Fruit fly (Drosophila melanogaster) whole organism, embryonic: ENCODE data around the gene beat-VI.
A peak's percentile ranks its signal among the peaks of the same experiment; 100 is the strongest.

Experiments
- Abd-B ChIP-seq: fragments of 200-800 bp; sonication (Bioruptor generic); optimal IDR thresholded peaks from 2 replicates; lab custom pipeline; 2018; ENCODE audit warnings: missing biosample characterization, mild to moderate bottlenecking, missing genetic modification characterization, moderate library complexity
- Awh ChIP-seq: fragments of 200-800 bp; sonication (Bioruptor generic); IDR thresholded peaks from 2 replicates; pipeline ENCODE4, ENCODE4 v1.3.6; 2022; ENCODE audit warnings: missing biosample characterization, missing genetic modification characterization
- CG1024 ChIP-seq: fragments of 200-800 bp; sonication (Bioruptor generic); IDR thresholded peaks from 2 replicates; pipeline ENCODE4 v1.3.6; 2022; ENCODE audit warnings: missing biosample characterization, missing genetic modification characterization
- CG10431 ChIP-seq: fragments of 200-800 bp; sonication (Bioruptor generic); optimal IDR thresholded peaks from 3 replicates; lab custom pipeline; 2018; ENCODE audit warnings: missing biosample characterization, mild to moderate bottlenecking, missing genetic modification characterization
- CG10462 ChIP-seq: fragments of 200-800 bp; sonication (Bioruptor generic); optimal IDR thresholded peaks from 2 replicates; lab custom pipeline; 2016; ENCODE audit warnings: missing biosample characterization, missing genetic modification characterization
- CG11085 ChIP-seq: fragments of 200-800 bp; sonication (Bioruptor generic); IDR thresholded peaks from 2 replicates; pipeline ENCODE4 v1.3.6; 2022; ENCODE audit warnings: missing biosample characterization, missing genetic modification characterization
- CG18599 ChIP-seq: fragments of 200-800 bp; sonication (Bioruptor generic); optimal IDR thresholded peaks from 3 replicates; lab custom pipeline; 2017; ENCODE audit warnings: missing biosample characterization, missing genetic modification characterization, mild to moderate bottlenecking, moderate library complexity, missing genetic modification reagents
- CG18619 ChIP-seq: fragments of 200-800 bp; sonication (Bioruptor generic); optimal IDR thresholded peaks from 3 replicates; lab custom pipeline; 2017; ENCODE audit warnings: missing biosample characterization, mild to moderate bottlenecking, missing genetic modification characterization
- CG2875 ChIP-seq: fragments of 200-800 bp; sonication (Bioruptor generic); optimal IDR thresholded peaks from 2 replicates; lab custom pipeline; 2017; ENCODE audit warnings: missing biosample characterization, mild to moderate bottlenecking, missing genetic modification characterization, missing genetic modification reagents
- CG30431 ChIP-seq: fragments of 200-800 bp; sonication (Bioruptor generic); optimal IDR thresholded peaks from 2 replicates; lab custom pipeline; 2017; ENCODE audit warnings: missing biosample characterization, missing genetic modification characterization
- CG3163 ChIP-seq: fragments of 200-800 bp; sonication (Bioruptor generic); optimal IDR thresholded peaks from 3 replicates; lab custom pipeline; 2016; ENCODE audit warnings: missing biosample characterization, missing genetic modification characterization
- CG33213 ChIP-seq: fragments of 200-800 bp; sonication (Bioruptor generic); optimal IDR thresholded peaks from 3 replicates; lab custom pipeline; 2016; ENCODE audit warnings: missing biosample characterization, missing genetic modification characterization
- CG3407 ChIP-seq: fragments of 200-800 bp; sonication (Bioruptor generic); optimal IDR thresholded peaks from 2 replicates; lab custom pipeline; 2018; ENCODE audit warnings: missing biosample characterization, mild to moderate bottlenecking, missing genetic modification characterization
- CG34422 ChIP-seq: fragments of 200-800 bp; sonication (Bioruptor generic); IDR thresholded peaks from 3 replicates; pipeline ENCODE4 v1.3.6; 2022; ENCODE audit warnings: missing biosample characterization, missing genetic modification characterization
- CG4282 ChIP-seq: fragments of 200-800 bp; sonication (Bioruptor generic); optimal IDR thresholded peaks from 2 replicates; lab custom pipeline; 2016; ENCODE audit warnings: missing biosample characterization, missing genetic modification characterization
- CG4360 ChIP-seq: fragments of 200-800 bp; sonication (Bioruptor generic); IDR thresholded peaks from 2 replicates; pipeline ENCODE4 v1.3.6; 2022; ENCODE audit warnings: missing biosample characterization, missing genetic modification characterization
- CG43689 ChIP-seq: fragments of 200-800 bp; sonication (Bioruptor generic); IDR thresholded peaks from 2 replicates; pipeline ENCODE4 v1.3.6; 2022; ENCODE audit warnings: missing biosample characterization, missing genetic modification characterization
- CG4820 ChIP-seq: fragments of 200-800 bp; sonication (Bioruptor generic); optimal IDR thresholded peaks from 3 replicates; lab custom pipeline; 2016; ENCODE audit warnings: missing biosample characterization, missing genetic modification characterization
- CG5245 ChIP-seq: fragments of 200-800 bp; sonication (Bioruptor generic); optimal IDR thresholded peaks from 3 replicates; lab custom pipeline; 2016; ENCODE audit warnings: missing biosample characterization, missing genetic modification characterization
- CG6765 ChIP-seq: fragments of 200-800 bp; sonication (Bioruptor generic); optimal IDR thresholded peaks from 3 replicates; lab custom pipeline; 2017; ENCODE audit warnings: missing biosample characterization, mild to moderate bottlenecking, missing genetic modification characterization
- CG7372 ChIP-seq: fragments of 200-800 bp; sonication (Bioruptor generic); IDR thresholded peaks from 2 replicates; pipeline ENCODE4 v1.3.6; 2022; ENCODE audit warnings: missing biosample characterization, missing genetic modification characterization
- CG8089 ChIP-seq: fragments of 200-800 bp; sonication (Bioruptor generic); optimal IDR thresholded peaks from 3 replicates; lab custom pipeline; 2016; ENCODE audit warnings: missing biosample characterization, missing genetic modification characterization
- CG9437 ChIP-seq: fragments of 200-800 bp; sonication (Bioruptor generic); optimal IDR thresholded peaks from 2 replicates; lab custom pipeline; 2018; ENCODE audit warnings: missing biosample characterization, mild to moderate bottlenecking, missing genetic modification characterization
- CTCF ChIP-seq: fragments of 200-800 bp; sonication (Bioruptor generic); optimal IDR thresholded peaks from 2 replicates; lab custom pipeline; 2017; ENCODE audit warnings: missing biosample characterization, mild to moderate bottlenecking, missing genetic modification characterization, moderate library complexity
- CrebB ChIP-seq: fragments of 200-800 bp; sonication (Bioruptor generic); optimal IDR thresholded peaks from 3 replicates; lab custom pipeline; 2018; ENCODE audit warnings: missing biosample characterization, mild to moderate bottlenecking, missing genetic modification characterization
- Dad ChIP-seq: fragments of 200-800 bp; sonication (Bioruptor generic); optimal IDR thresholded peaks from 3 replicates; lab custom pipeline; 2016; ENCODE audit warnings: missing biosample characterization, missing genetic modification characterization
- Dfd ChIP-seq, 2 experiments: fragments of >200 bp; optimal IDR thresholded peaks; 2 replicates each; lab custom pipeline; 2017; ENCODE audit warnings: missing biosample characterization in 2 of 2, missing genetic modification characterization in 2 of 2
- Dp ChIP-seq: fragments of 200-800 bp; sonication (Bioruptor generic); optimal IDR thresholded peaks from 2 replicates; lab custom pipeline; 2018; ENCODE audit warnings: missing biosample characterization, mild to moderate bottlenecking, missing genetic modification characterization, moderate library complexity
- H15 ChIP-seq: fragments of 200-800 bp; sonication (Bioruptor generic); IDR thresholded peaks from 3 replicates; pipeline ENCODE4 v1.3.6; 2022; ENCODE audit warnings: missing biosample characterization, missing genetic modification characterization
- HLH3B ChIP-seq: fragments of 200-800 bp; sonication (Bioruptor generic); IDR thresholded peaks from 2 replicates; pipeline ENCODE4 v1.3.6; 2022; ENCODE audit warnings: missing biosample characterization, missing genetic modification characterization
- Hmr ChIP-seq: fragments of 200-800 bp; sonication (Bioruptor generic); optimal IDR thresholded peaks from 3 replicates; lab custom pipeline; 2017; ENCODE audit warnings: mild to moderate bottlenecking, missing biosample characterization, missing genetic modification reagents, missing genetic modification characterization
- Nf-YB ChIP-seq: fragments of 200-800 bp; sonication (Bioruptor generic); optimal IDR thresholded peaks from 3 replicates; lab custom pipeline; 2019; ENCODE audit warnings: missing biosample characterization, mild to moderate bottlenecking, missing genetic modification characterization, moderate library complexity
- Poxn ChIP-seq: fragments of 200-800 bp; sonication (Bioruptor generic); IDR thresholded peaks from 2 replicates; pipeline ENCODE4 v1.3.6; 2022; ENCODE audit warnings: missing biosample characterization, missing genetic modification characterization
- Ptx1 ChIP-seq: fragments of 200-800 bp; sonication (Bioruptor generic); IDR thresholded peaks from 2 replicates; pipeline ENCODE4 v1.3.6; 2022; ENCODE audit warnings: missing biosample characterization, missing genetic modification characterization
- Rx ChIP-seq: fragments of 200-800 bp; sonication (Bioruptor generic); IDR thresholded peaks from 2 replicates; pipeline ENCODE4 v1.3.6; 2022; ENCODE audit warnings: missing biosample characterization, missing genetic modification characterization
- ab ChIP-seq: fragments of 200-800 bp; sonication (Bioruptor generic); optimal IDR thresholded peaks from 2 replicates; lab custom pipeline; 2016; ENCODE audit warnings: missing biosample characterization, missing genetic modification characterization
- ap ChIP-seq: fragments of 200-800 bp; sonication (Bioruptor generic); IDR thresholded peaks from 2 replicates; pipeline ENCODE4 v1.3.6; 2022; ENCODE audit warnings: missing biosample characterization, missing genetic modification characterization
- ato ChIP-seq: fragments of 200-800 bp; sonication (Bioruptor generic); IDR thresholded peaks from 2 replicates; pipeline ENCODE4 v1.3.6; 2022; ENCODE audit warnings: missing biosample characterization, missing genetic modification characterization; ENCODE audit not compliant: partially characterized antibody
- br ChIP-seq: fragments of >200 bp; optimal IDR thresholded peaks from 2 replicates; lab custom pipeline; 2017
- emc ChIP-seq: fragments of 200-800 bp; sonication (Bioruptor generic); optimal IDR thresholded peaks from 2 replicates; lab custom pipeline; 2016; ENCODE audit warnings: missing biosample characterization, missing genetic modification characterization
- gro ChIP-seq: fragments of 200-800 bp; sonication (Bioruptor generic); optimal IDR thresholded peaks from 2 replicates; lab custom pipeline; 2016; ENCODE audit warnings: missing biosample characterization, missing genetic modification characterization
- ham ChIP-seq: fragments of 200-800 bp; sonication (Bioruptor generic); IDR thresholded peaks from 2 replicates; pipeline ENCODE4 v1.3.6; 2022; ENCODE audit warnings: missing biosample characterization, missing genetic modification characterization
- insv ChIP-seq, 2 experiments: fragments of 200-800 bp; sonication (Bioruptor generic); optimal IDR thresholded peaks; 3 replicates each; lab custom pipeline; 2016 to 2018; ENCODE audit warnings: missing biosample characterization in 2 of 2, missing genetic modification characterization in 2 of 2
- nerfin-1 ChIP-seq: fragments of 200-800 bp; sonication (Bioruptor generic); optimal IDR thresholded peaks from 3 replicates; lab custom pipeline; 2019; ENCODE audit warnings: missing biosample characterization, mild to moderate bottlenecking, missing genetic modification characterization, moderate library complexity
- pan ChIP-seq, 4 experiments: fragments of >200 bp in 3 of 4; fragments of 200-800 bp in 1 of 4; sonication (Bioruptor generic) in 1 of 4; optimal IDR thresholded peaks in 3 of 4; IDR thresholded peaks in 1 of 4; 2 replicates each; pipeline versions ENCODE4 v1.3.6 to Lab custom; 2017 to 2022; ENCODE audit warnings: missing biosample characterization in 2 of 4, missing genetic modification characterization in 2 of 4, mixed read lengths in 1 of 4
- pfk ChIP-seq: fragments of 200-800 bp; sonication (Bioruptor generic); optimal IDR thresholded peaks from 2 replicates; lab custom pipeline; 2018; ENCODE audit warnings: missing biosample characterization, mild to moderate bottlenecking, missing genetic modification characterization, moderate library complexity
- pita ChIP-seq: fragments of 200-800 bp; sonication (Bioruptor generic); optimal IDR thresholded peaks from 2 replicates; lab custom pipeline; 2017; ENCODE audit warnings: missing biosample characterization, mild to moderate bottlenecking, missing genetic modification characterization
- salm ChIP-seq: fragments of 200-800 bp; sonication (Bioruptor generic); optimal IDR thresholded peaks from 2 replicates; lab custom pipeline; 2018; ENCODE audit warnings: missing biosample characterization, mild to moderate bottlenecking, missing genetic modification characterization
- seq ChIP-seq: fragments of 200-800 bp; sonication (Bioruptor generic); IDR thresholded peaks from 2 replicates; pipeline ENCODE4 v1.3.6; 2022; ENCODE audit warnings: missing biosample characterization, missing genetic modification characterization
- slp2 ChIP-seq: fragments of 200-800 bp; sonication (Bioruptor generic); optimal IDR thresholded peaks from 2 replicates; lab custom pipeline; 2016; ENCODE audit warnings: missing biosample characterization, missing genetic modification characterization
- tup ChIP-seq: fragments of 200-800 bp; sonication (Bioruptor generic); optimal IDR thresholded peaks from 2 replicates; lab custom pipeline; 2016; ENCODE audit warnings: missing biosample characterization, mild to moderate bottlenecking, missing genetic modification characterization, moderate library complexity
- vnd ChIP-seq: fragments of 200-800 bp; sonication (Bioruptor generic); IDR thresholded peaks from 3 replicates; pipeline ENCODE4 v1.3.6; 2022; ENCODE audit warnings: missing biosample characterization, missing genetic modification characterization; ENCODE audit not compliant: partially characterized antibody
- wor ChIP-seq: fragments of 200-800 bp; sonication (Bioruptor generic); IDR thresholded peaks from 2 replicates; pipeline ENCODE4 v1.3.6; 2022; ENCODE audit warnings: missing biosample characterization, missing genetic modification characterization

beat-VI gene

DNA sequence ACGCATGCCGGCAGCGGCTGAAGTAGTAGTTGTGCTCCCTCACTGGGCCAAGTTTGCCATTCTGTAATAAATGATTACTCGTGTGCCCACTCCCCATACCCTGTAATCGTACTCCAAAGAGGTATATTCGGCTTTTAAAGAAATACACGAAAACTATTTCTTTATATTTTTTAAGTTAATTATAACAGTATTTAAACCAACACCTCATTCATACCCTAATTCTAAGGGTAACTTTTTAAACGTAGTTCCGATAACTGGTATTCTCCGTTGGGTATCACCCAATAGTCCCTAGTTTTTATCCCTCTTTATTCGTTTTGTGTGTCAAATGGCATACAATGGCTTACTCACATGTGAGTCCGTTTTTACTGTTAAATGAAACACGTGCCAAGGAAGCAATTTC is 40.4 kb upstream of the beat-VI start (continued):
- TF ChIP-seq pita (GFP tag; lab: Kevin White, UChicago) (no peak), Dp (no peak), H15 (GFP tag; lab: Robert Waterston, UW) (0 out of 3 replicates have a peak, but pooled peaks have one; percentile 8), Abd-B (no peak), slp2 (GFP tag; lab: Kevin White, UChicago) (no peak), CG3163 (GFP tag; lab: Kevin White, UChicago) (no peak), CrebB (no peak), CG30431 (GFP tag; lab: Kevin White, UChicago) (no peak), tup (no peak), ap (no peak), CG9437 (GFP tag; lab: Kevin White, UChicago) (no peak), CG43689 (GFP tag; lab: Robert Waterston, UW) (peak; percentile 11; the same call in 1 of the 2 replicates), wor (GFP tag; lab: Robert Waterston, UW) (no peak), CG6765 (GFP tag; lab: Kevin White, UChicago) (no peak), CG11085 (GFP tag; lab: Robert Waterston, UW) (no peak), Poxn (GFP tag; lab: Robert Waterston, UW) (no peak), seq (GFP tag; lab: Robert Waterston, UW) (0 out of 2 replicates have a peak, but pooled peaks have one; percentile 32), CG8089 (no peak), CG33213 (no peak), insv (GFP tag; optimal IDR thresholded peaks at IDR 0.05; lab: Kevin White, UChicago) (no peak), nerfin-1 (tag; lab: Kevin White, UChicago) (no peak), CG18599 (GFP tag; lab: Kevin White, UChicago) (peak; percentile 40), Dad (GFP tag; lab: Kevin White, UChicago) (no peak), CG1024 (GFP tag; lab: Robert Waterston, UW) (no peak), CG4282 (GFP tag; lab: Kevin White, UChicago) (no peak), CTCF (no peak), Nf-YB (no peak), CG4360 (GFP tag; lab: Robert Waterston, UW) (no peak), vnd (GFP tag; lab: Robert Waterston, UW) (no peak), br (lab: Kevin White, UChicago) (no peak), CG7372 (GFP tag; lab: Robert Waterston, UW) (no peak), ab (GFP tag; lab: Kevin White, UChicago) (no peak), HLH3B (GFP tag; lab: Robert Waterston, UW) (0 out of 2 replicates have a peak, but pooled peaks have one; percentile 36), CG34422 (GFP tag; lab: Robert Waterston, UW) (no peak), Ptx1 (GFP tag; lab: Robert Waterston, UW) (peak; percentile 52), CG3407 (GFP tag; lab: Kevin White, UChicago) (no peak), emc (GFP tag; lab: Kevin White, UChicago) (no peak), ato (no peak), CG10431 (GFP tag; lab: Kevin White, UChicago) (no peak), Awh (GFP tag; lab: Robert Waterston, UW) (0 out of 2 replicates have a peak, but pooled peaks have one; percentile 37), CG4820 (GFP tag; lab: Kevin White, UChicago) (no peak), gro (GFP tag; lab: Kevin White, UChicago) (no peak), CG5245 (GFP tag; lab: Kevin White, UChicago) (no peak), Rx (GFP tag; lab: Robert Waterston, UW) (no peak), salm (tag; lab: Kevin White, UChicago) (no peak), Hmr (GFP tag; lab: Kevin White, UChicago) (peak; percentile 11), pan (optimal IDR thresholded peaks at IDR 0.05; lab: Kevin White, UChicago) (no peak), pan (GFP tag; optimal IDR thresholded peaks at IDR 0.05 in 1 of 2, IDR thresholded peaks at IDR 0.05 in 1 of 2) (peak in 1 of 2 experiments; percentile 46), Dfd (GFP tag; optimal IDR thresholded peaks at IDR 0.05; lab: Kevin White, UChicago) (no peak), CG2875 (no peak), pfk (GFP tag; lab: Kevin White, UChicago) (no peak), CG18619 (GFP tag; lab: Kevin White, UChicago) (no peak), ham (GFP tag; lab: Robert Waterston, UW) (no peak), CG10462 (no peak)
